Fruit fly (Drosophila melanogaster): ENCODE results near the gene CG14710.

Gene CG14710

DNA sequence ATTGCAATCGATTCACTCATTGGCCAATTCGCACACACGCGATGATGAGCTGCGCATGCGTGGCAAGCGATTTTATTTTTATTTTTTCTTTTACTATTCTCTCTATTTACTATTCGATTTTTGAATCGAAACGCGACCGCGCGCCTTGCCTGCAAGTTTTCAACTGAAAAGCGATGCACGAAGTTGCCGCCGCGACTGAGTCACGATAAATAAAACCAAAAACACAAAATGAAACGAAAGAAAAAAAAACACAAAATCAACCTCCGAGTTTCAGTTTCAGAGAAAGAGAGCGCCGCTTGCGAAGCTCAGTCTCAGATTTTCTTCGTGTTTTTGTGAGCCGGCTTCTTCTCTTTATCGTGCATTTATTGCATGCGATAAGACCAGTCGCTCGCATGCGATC, 26.9 kb downstream of the CG14710 start:
- TF ChIP-seq Nf-YC (tag; optimal IDR thresholded peaks at IDR 0.05) (no peak), CG7839 (tag; optimal IDR thresholded peaks at IDR 0.05) (no peak), CG10209 (GFP tag; optimal IDR thresholded peaks at IDR 0.05) (no peak), Dek (tag; optimal IDR thresholded peaks at IDR 0.05) (no peak), bowl (GFP tag; IDR thresholded peaks at IDR 0.05) (no peak), CG30403 (GFP tag; optimal IDR thresholded peaks at IDR 0.05) (no peak), CG34224 (GFP tag; IDR thresholded peaks at IDR 0.05; ENCODE audit: partially characterized antibody) (no peak), CG7928 (GFP tag; optimal IDR thresholded peaks at IDR 0.05) (no peak), CG3163 (GFP tag; optimal IDR thresholded peaks at IDR 0.05) (peak; percentile 71), MBD-R2 (GFP tag; IDR thresholded peaks at IDR 0.05) (no peak), CG17361 (GFP tag; IDR thresholded peaks at IDR 0.05) (no peak), danr (GFP tag; IDR thresholded peaks at IDR 0.05) (no peak), CG7987 (GFP tag; optimal IDR thresholded peaks at IDR 0.05) (no peak), bsh (GFP tag; optimal IDR thresholded peaks at IDR 0.05) (peak in 1 of 2 experiments; percentile 73), pita (GFP tag; optimal IDR thresholded peaks at IDR 0.05) (no peak), tgo (GFP tag; IDR thresholded peaks at IDR 0.05) (no peak), emc (GFP tag; optimal IDR thresholded peaks at IDR 0.05) (no peak), gem (tag; optimal IDR thresholded peaks at IDR 0.05) (no peak), her (GFP tag; optimal IDR thresholded peaks at IDR 0.05) (no peak), gro (GFP tag; optimal IDR thresholded peaks at IDR 0.05) (no peak), Ets65A (GFP tag) (no peak), pnt (GFP tag; optimal IDR thresholded peaks at IDR 0.05) (no peak), ATbp (GFP tag; optimal IDR thresholded peaks at IDR 0.05) (peak; percentile 2), az2 (GFP tag; optimal IDR thresholded peaks at IDR 0.05) (no peak), CG12104 (GFP tag; optimal IDR thresholded peaks at IDR 0.05) (no peak), vfl (GFP tag; optimal IDR thresholded peaks at IDR 0.05) (no peak), trh (GFP tag; optimal IDR thresholded peaks at IDR 0.05) (no peak), zen2 (GFP tag; IDR thresholded peaks at IDR 0.05; ENCODE audit: partially characterized antibody) (no peak), bbx (GFP tag; IDR thresholded peaks at IDR 0.05; ENCODE audit: partially characterized antibody) (no peak), lmd (GFP tag; IDR thresholded peaks at IDR 0.05) (no peak), Atf-2 (GFP tag; optimal IDR thresholded peaks at IDR 0.05) (no peak), Drgx (GFP tag; IDR thresholded peaks at IDR 0.05) (0 out of 2 replicates have a peak, but pooled peaks have one; percentile 23), CG9215 (GFP tag; IDR thresholded peaks at IDR 0.05) (no peak), Hr3 (GFP tag; optimal IDR thresholded peaks at IDR 0.05) (no peak), trem (tag; optimal IDR thresholded peaks at IDR 0.05) (no peak), Hr78 (GFP tag; optimal IDR thresholded peaks at IDR 0.05) (no peak), Gug (GFP tag; IDR thresholded peaks at IDR 0.05) (no peak), CG11723 (GFP tag; optimal IDR thresholded peaks at IDR 0.05) (no peak), CG7372 (GFP tag; IDR thresholded peaks at IDR 0.05) (no peak), CG15479 (GFP tag; optimal IDR thresholded peaks at IDR 0.05) (no peak), CG6813 (GFP tag; optimal IDR thresholded peaks at IDR 0.05) (no peak), gcm2 (GFP tag; optimal IDR thresholded peaks at IDR 0.05) (no peak), Sin3A (optimal IDR thresholded peaks at IDR 0.05) (no peak), Deaf1 (tag; optimal IDR thresholded peaks at IDR 0.05) (peak; percentile 51), CG10565 (GFP tag; optimal IDR thresholded peaks at IDR 0.05) (no peak), CG18011 (GFP tag; optimal IDR thresholded peaks at IDR 0.05) (no peak), unc-4 (GFP tag; IDR thresholded peaks at IDR 0.05; ENCODE audit: partially characterized antibody) (no peak), org-1 (GFP tag; optimal IDR thresholded peaks at IDR 0.05) (no peak), Jarid2 (GFP tag; optimal IDR thresholded peaks at IDR 0.05) (no peak), Hr39 (optimal IDR thresholded peaks at IDR 0.05) (no peak), TFAM (GFP tag; optimal IDR thresholded peaks at IDR 0.05) (no peak), ap (GFP tag; IDR thresholded peaks at IDR 0.05) (no peak)
